Worm (Caenorhabditis elegans): ENCODE data around the gene Y62H9A.14.

- TF ChIP-seq unc-86 (tag; optimal IDR thresholded peaks at IDR 0.05) (no peak), pag-3 (tag; optimal IDR thresholded peaks at IDR 0.05; ENCODE audit: borderline replicate concordance) (no peak), ceh-19 (GFP tag; optimal IDR thresholded peaks at IDR 0.05) (no peak), fkh-10 (GFP tag; optimal IDR thresholded peaks at IDR 0.05) (no peak), hlh-8 (tag; optimal IDR thresholded peaks at IDR 0.05) (no peak), ttx-3 (tag; optimal IDR thresholded peaks at IDR 0.05) (no peak), mec-3 (tag; optimal IDR thresholded peaks at IDR 0.05; ENCODE audit: borderline replicate concordance) (no peak)
These were observed 11.0 kb upstream of the Y62H9A.14 start, which contains the start of gene Y62H9A.15 for ce11 chrX:11910046-11910445.

Data from whole organism, late embryonic.